In genomic region chr3L:5869614-5870204, dm6 we compare ENCODE assay signal across 2 fruit fly cellular contexts.
TF ChIP-seq lines count a peak whose summit lies in the region.

No protein-coding gene starts in this region.

TF ChIP-seq in whole organism, embryonic, 481 proteins besides CTCF, POLR2A, EP300 and RAD21 (continued from another document and continues in another):
- TF ChIP-seq Mrtf (GFP tag; IDR thresholded peaks at IDR 0.05; lab: Robert Waterston, UW), result peak; percentile 85
- no peak for TF ChIP-seq sug (tag; optimal IDR thresholded peaks at IDR 0.05; lab: Kevin White, UChicago)
- no peak for TF ChIP-seq CG2875 (GFP tag; optimal IDR thresholded peaks at IDR 0.05; lab: Kevin White, UChicago)
- TF ChIP-seq bab2 (GFP tag; optimal IDR thresholded peaks at IDR 0.05; lab: Kevin White, UChicago), result peak; percentile 61
- TF ChIP-seq CG33213 (GFP tag; optimal IDR thresholded peaks at IDR 0.05; lab: Kevin White, UChicago), result peak; percentile 92
- no peak for TF ChIP-seq gcm2 (GFP tag; optimal IDR thresholded peaks at IDR 0.05; lab: Kevin White, UChicago)
- no peak for TF ChIP-seq CG2889 (GFP tag; IDR thresholded peaks at IDR 0.05; lab: Robert Waterston, UW)
- TF ChIP-seq Atf6 (GFP tag; IDR thresholded peaks at IDR 0.05; lab: Robert Waterston, UW), result 0 out of 2 replicates have a peak, but pooled peaks have one; percentile 21
- TF ChIP-seq CG13894 (tag; optimal IDR thresholded peaks at IDR 0.05; lab: Kevin White, UChicago), result peak; percentile 90
- TF ChIP-seq CG7357 (GFP tag; IDR thresholded peaks at IDR 0.05; lab: Robert Waterston, UW), result peak; percentile 35; the same call in 1 of the 3 replicates
- TF ChIP-seq Mes4 (GFP tag; optimal IDR thresholded peaks at IDR 0.05; lab: Kevin White, UChicago), result peak; percentile 6
- TF ChIP-seq CG12155 (GFP tag; optimal IDR thresholded peaks at IDR 0.05; lab: Kevin White, UChicago), result peak; percentile 43
- TF ChIP-seq gsb (GFP tag; IDR thresholded peaks at IDR 0.05; lab: Robert Waterston, UW), result peak; percentile 58
- TF ChIP-seq NK7.1 (GFP tag; optimal IDR thresholded peaks at IDR 0.05; lab: Kevin White, UChicago), result peak; percentile 39
- TF ChIP-seq CG10979 (tag; optimal IDR thresholded peaks at IDR 0.05; lab: Kevin White, UChicago), result peak; percentile 64
- no peak for TF ChIP-seq CG14860 (GFP tag; IDR thresholded peaks at IDR 0.05; lab: Robert Waterston, UW; ENCODE audit: partially characterized antibody)
- no peak for TF ChIP-seq bigmax (GFP tag; optimal IDR thresholded peaks at IDR 0.05; lab: Kevin White, UChicago)
- no peak for TF ChIP-seq dan (GFP tag; IDR thresholded peaks at IDR 0.05; lab: Robert Waterston, UW)
- peak; percentile 22 for TF ChIP-seq CG2116 (GFP tag; optimal IDR thresholded peaks at IDR 0.05; lab: Kevin White, UChicago)
- peak; percentile 63 for TF ChIP-seq pb (GFP tag; optimal IDR thresholded peaks at IDR 0.05; lab: Kevin White, UChicago)
- TF ChIP-seq al (GFP tag; IDR thresholded peaks at IDR 0.05; lab: Robert Waterston, UW), result no peak; the same call in 1 of the 2 replicates
- TF ChIP-seq Ssrp (tag; optimal IDR thresholded peaks at IDR 0.05; lab: Kevin White, UChicago), result no peak
- no peak for TF ChIP-seq Dfd (GFP tag; optimal IDR thresholded peaks at IDR 0.05; lab: Kevin White, UChicago)
- TF ChIP-seq CG18619 (GFP tag; optimal IDR thresholded peaks at IDR 0.05; lab: Kevin White, UChicago), result no peak
- TF ChIP-seq chinmo (GFP tag; IDR thresholded peaks at IDR 0.05; lab: Robert Waterston, UW; ENCODE audit: partially characterized antibody), result peak; percentile 67; the same call in 1 of the 4 replicates
- TF ChIP-seq CG17912 (GFP tag; optimal IDR thresholded peaks at IDR 0.05; lab: Kevin White, UChicago), result peak; percentile 49
- TF ChIP-seq Nf-YB (GFP tag; optimal IDR thresholded peaks at IDR 0.05; lab: Kevin White, UChicago), result no peak
- TF ChIP-seq CG6689 (GFP tag; IDR thresholded peaks at IDR 0.05; lab: Robert Waterston, UW), result peak; percentile 54
- TF ChIP-seq CG17829 (tag; optimal IDR thresholded peaks at IDR 0.05; lab: Kevin White, UChicago), result peak; percentile 83
- peak; percentile 53 for TF ChIP-seq lilli (GFP tag; optimal IDR thresholded peaks at IDR 0.05; lab: Kevin White, UChicago)
- peak; percentile 53 for TF ChIP-seq CG10209 (GFP tag; optimal IDR thresholded peaks at IDR 0.05; lab: Kevin White, UChicago)
- no peak for TF ChIP-seq Doc3 (GFP tag; IDR thresholded peaks at IDR 0.05; lab: Robert Waterston, UW; ENCODE audit: partially characterized antibody)
- TF ChIP-seq CG12659 (GFP tag; optimal IDR thresholded peaks at IDR 0.05; lab: Kevin White, UChicago), result peak; percentile 47
- TF ChIP-seq CG17385 (GFP tag; optimal IDR thresholded peaks at IDR 0.05; lab: Kevin White, UChicago), result no peak
- TF ChIP-seq mld (GFP tag; IDR thresholded peaks at IDR 0.05; lab: Robert Waterston, UW; ENCODE audit: partially characterized antibody), result no peak
- no peak for TF ChIP-seq CG9437 (GFP tag; optimal IDR thresholded peaks at IDR 0.05; lab: Kevin White, UChicago)
- peak; percentile 62 for TF ChIP-seq HmgD (GFP tag; optimal IDR thresholded peaks at IDR 0.05; lab: Kevin White, UChicago)
- TF ChIP-seq Xrp1 (GFP tag; IDR thresholded peaks at IDR 0.05; lab: Robert Waterston, UW), result peak; percentile 36; the same call in 1 of the 2 replicates
- peak; percentile 22 for TF ChIP-seq emc (GFP tag; optimal IDR thresholded peaks at IDR 0.05; lab: Kevin White, UChicago)
- peak; percentile 72 for TF ChIP-seq CG17328 (GFP tag; IDR thresholded peaks at IDR 0.05; lab: Robert Waterston, UW)
- TF ChIP-seq NfI (GFP tag; optimal IDR thresholded peaks at IDR 0.05; lab: Kevin White, UChicago), result peak; percentile 69
- TF ChIP-seq CG30431 (GFP tag; optimal IDR thresholded peaks at IDR 0.05; lab: Kevin White, UChicago), result peak; percentile 27
- no peak for TF ChIP-seq fd64A (GFP tag; optimal IDR thresholded peaks at IDR 0.05; lab: Kevin White, UChicago)
- no peak for TF ChIP-seq Lpt (GFP tag; optimal IDR thresholded peaks at IDR 0.05; lab: Kevin White, UChicago)
- TF ChIP-seq MBD-R2 (GFP tag; IDR thresholded peaks at IDR 0.05; lab: Robert Waterston, UW), result peak; percentile 33; the same call in 1 of the 2 replicates
- TF ChIP-seq CG15514 (GFP tag; optimal IDR thresholded peaks at IDR 0.05; lab: Kevin White, UChicago), result peak; percentile 65
- peak; percentile 46 for TF ChIP-seq CG1602 (GFP tag; optimal IDR thresholded peaks at IDR 0.05; lab: Kevin White, UChicago)
- no peak for TF ChIP-seq cg (GFP tag; optimal IDR thresholded peaks at IDR 0.05; lab: Kevin White, UChicago)
- peak; percentile 51 for TF ChIP-seq CG13424 (tag; optimal IDR thresholded peaks at IDR 0.05; lab: Kevin White, UChicago)
- TF ChIP-seq maf-S (GFP tag; optimal IDR thresholded peaks at IDR 0.05; lab: Kevin White, UChicago), result no peak
- TF ChIP-seq CG10462 (GFP tag; optimal IDR thresholded peaks at IDR 0.05; lab: Kevin White, UChicago), result no peak
- TF ChIP-seq lab (GFP tag; optimal IDR thresholded peaks at IDR 0.05; lab: Kevin White, UChicago), result peak; percentile 72
- TF ChIP-seq cas (GFP tag; IDR thresholded peaks at IDR 0.05; lab: Robert Waterston, UW), result 0 out of 2 replicates have a peak, but pooled peaks have one; percentile 43
- peak; percentile 79 for TF ChIP-seq stwl (tag; optimal IDR thresholded peaks at IDR 0.05; lab: Kevin White, UChicago)
- peak; percentile 77 for TF ChIP-seq lmd (GFP tag; IDR thresholded peaks at IDR 0.05; lab: Robert Waterston, UW)
- no peak for TF ChIP-seq en (GFP tag; optimal IDR thresholded peaks at IDR 0.05; lab: Kevin White, UChicago)
- TF ChIP-seq CG2129 (GFP tag; IDR thresholded peaks at IDR 0.05; lab: Robert Waterston, UW; ENCODE audit: partially characterized antibody), result no peak
- TF ChIP-seq kah (GFP tag; optimal IDR thresholded peaks at IDR 0.05; lab: Kevin White, UChicago), result no peak
- TF ChIP-seq h (optimal IDR thresholded peaks at IDR 0.05; lab: Kevin White, UChicago), result no peak
- TF ChIP-seq CG8944 (GFP tag; optimal IDR thresholded peaks at IDR 0.05; lab: Kevin White, UChicago), result peak; percentile 54
- peak; percentile 49 for TF ChIP-seq tap (tag; optimal IDR thresholded peaks at IDR 0.05; lab: Kevin White, UChicago)
- no peak for TF ChIP-seq Sox100B (GFP tag; optimal IDR thresholded peaks at IDR 0.05; lab: Kevin White, UChicago)
- TF ChIP-seq CrebB (tag; optimal IDR thresholded peaks at IDR 0.05; lab: Kevin White, UChicago), result no peak
- no peak for TF ChIP-seq sna (GFP tag; IDR thresholded peaks at IDR 0.05; lab: Robert Waterston, UW; ENCODE audit: partially characterized antibody)
- TF ChIP-seq Hr78 (GFP tag; optimal IDR thresholded peaks at IDR 0.05; lab: Kevin White, UChicago), result no peak

TF ChIP-seq in whole organism, wandering third instar larva, 38 proteins besides CTCF, POLR2A, EP300 and RAD21 (continued from another document):
- TF ChIP-seq ey (GFP tag; optimal IDR thresholded peaks at IDR 0.05; lab: Kevin White, UChicago) (peak; percentile 29), CG9705 (GFP tag; optimal IDR thresholded peaks at IDR 0.05; lab: Kevin White, UChicago) (peak; percentile 58), Hr83 (GFP tag; optimal IDR thresholded peaks at IDR 0.05; lab: Kevin White, UChicago; ENCODE audit: poor library complexity, severe bottlenecking) (peak; percentile 43), Hr78 (GFP tag; optimal IDR thresholded peaks at IDR 0.05; lab: Kevin White, UChicago) (no peak)
TF ChIP-seq in whole organism, wandering third instar larva: peak in this region for 13.
